Fruit fly (Drosophila melanogaster): ENCODE data around the gene Sr-CIV.
A peak's percentile ranks its signal among the peaks of the same experiment; 100 is the strongest.

Gene Sr-CIV

dm6 chr2L:3478034-3478880, 45.6 kb downstream of the Sr-CIV start, which contains the start of gene Thor (continued):
- peak; percentile 80 for TF ChIP-seq zfh1 (GFP tag; IDR thresholded peaks at IDR 0.05)
- TF ChIP-seq CG1024 (GFP tag; IDR thresholded peaks at IDR 0.05), result peak; percentile 76
- no peak for TF ChIP-seq CG17612 (GFP tag; IDR thresholded peaks at IDR 0.05)
- TF ChIP-seq crc (GFP tag; optimal IDR thresholded peaks at IDR 0.05), result peak; percentile 58
- peak; percentile 72 for TF ChIP-seq CG4328 (GFP tag; optimal IDR thresholded peaks at IDR 0.05)
- peak; percentile 82 for TF ChIP-seq B-H2 (GFP tag; optimal IDR thresholded peaks at IDR 0.05)
- TF ChIP-seq CG6175 (GFP tag; IDR thresholded peaks at IDR 0.05), result peak; percentile 75
- no peak for TF ChIP-seq corto (GFP tag; optimal IDR thresholded peaks at IDR 0.05)
- TF ChIP-seq lbe (GFP tag; optimal IDR thresholded peaks at IDR 0.05), result peak; percentile 75
- peak; percentile 51 for TF ChIP-seq CG6683 (GFP tag; optimal IDR thresholded peaks at IDR 0.05)
- TF ChIP-seq CG14965 (GFP tag; optimal IDR thresholded peaks at IDR 0.05; ENCODE audit: borderline replicate concordance), result peak; percentile 41
- no peak for TF ChIP-seq pum (GFP tag; optimal IDR thresholded peaks at IDR 0.05)
- peak; percentile 57 for TF ChIP-seq p53 (GFP tag; optimal IDR thresholded peaks at IDR 0.05)
- peak; percentile 45 for TF ChIP-seq CG8089 (GFP tag; optimal IDR thresholded peaks at IDR 0.05)
- peak; percentile 49 for TF ChIP-seq CG7786 (GFP tag; optimal IDR thresholded peaks at IDR 0.05)
- TF ChIP-seq vnd (GFP tag; IDR thresholded peaks at IDR 0.05; ENCODE audit: partially characterized antibody), result no peak
- TF ChIP-seq Bgb (GFP tag; IDR thresholded peaks at IDR 0.05; ENCODE audit: partially characterized antibody), result peak; percentile 75
- TF ChIP-seq Atf-2 (GFP tag; optimal IDR thresholded peaks at IDR 0.05), result peak; percentile 50
- TF ChIP-seq CG10979 (tag; optimal IDR thresholded peaks at IDR 0.05), result peak; percentile 50
- TF ChIP-seq otp (GFP tag; IDR thresholded peaks at IDR 0.05), result peak; percentile 89
- TF ChIP-seq Dbx (GFP tag; IDR thresholded peaks at IDR 0.05), result peak; percentile 84
- peak; percentile 30; the same call in 1 of the 3 replicates for TF ChIP-seq H15 (GFP tag; IDR thresholded peaks at IDR 0.05)
- peak; percentile 7 for TF ChIP-seq CG12104 (GFP tag; optimal IDR thresholded peaks at IDR 0.05)
- peak; percentile 73 for TF ChIP-seq stc (GFP tag; IDR thresholded peaks at IDR 0.05)
- peak; percentile 58 for TF ChIP-seq CG13287 (GFP tag; IDR thresholded peaks at IDR 0.05; ENCODE audit: partially characterized antibody)
- peak; percentile 56 for TF ChIP-seq row (GFP tag; IDR thresholded peaks at IDR 0.05)
- TF ChIP-seq CG16815 (GFP tag; optimal IDR thresholded peaks at IDR 0.05), result no peak
- TF ChIP-seq sim (GFP tag; IDR thresholded peaks at IDR 0.05), result peak; percentile 69; the same call in 1 of the 2 replicates
- no peak for TF ChIP-seq Doc2 (GFP tag; IDR thresholded peaks at IDR 0.05)
- peak; percentile 52 for TF ChIP-seq ato (GFP tag; IDR thresholded peaks at IDR 0.05; ENCODE audit: partially characterized antibody)
- TF ChIP-seq kni (GFP tag; optimal IDR thresholded peaks at IDR 0.05), result peak; percentile 81
- TF ChIP-seq CTCF (GFP tag; optimal IDR thresholded peaks at IDR 0.05), result peak; percentile 29
- peak; percentile 68 for TF ChIP-seq gsb (GFP tag; IDR thresholded peaks at IDR 0.05)
- peak; percentile 19 for TF ChIP-seq CG8359 (GFP tag; optimal IDR thresholded peaks at IDR 0.05; ENCODE audit: borderline replicate concordance)
- TF ChIP-seq phol (tag; optimal IDR thresholded peaks at IDR 0.05), result no peak
- TF ChIP-seq CG11504 (tag; optimal IDR thresholded peaks at IDR 0.05), result peak; percentile 42
- peak; percentile 28 for TF ChIP-seq CG12299 (tag; optimal IDR thresholded peaks at IDR 0.05)
- no peak for TF ChIP-seq inv (GFP tag; IDR thresholded peaks at IDR 0.05; ENCODE audit: partially characterized antibody)
- peak; percentile 33 for TF ChIP-seq CG17802 (tag; optimal IDR thresholded peaks at IDR 0.05)
- TF ChIP-seq danr (GFP tag; IDR thresholded peaks at IDR 0.05), result peak; percentile 65; the same call in 1 of the 2 replicates
- TF ChIP-seq Vsx1 (GFP tag; optimal IDR thresholded peaks at IDR 0.05), result peak; percentile 59
- TF ChIP-seq fd64A (GFP tag; optimal IDR thresholded peaks at IDR 0.05), result peak; percentile 64
- peak; percentile 88 for TF ChIP-seq rib (GFP tag; IDR thresholded peaks at IDR 0.05)
- TF ChIP-seq CG34422 (GFP tag; IDR thresholded peaks at IDR 0.05), result peak; percentile 84; the same call in 1 of the 3 replicates
- peak; percentile 76 for TF ChIP-seq CG6813 (GFP tag; optimal IDR thresholded peaks at IDR 0.05)
- TF ChIP-seq sc (optimal IDR thresholded peaks at IDR 0.05), result no peak
- TF ChIP-seq sc (GFP tag; optimal IDR thresholded peaks at IDR 0.05), result peak; percentile 41
- TF ChIP-seq sens-2 (GFP tag; IDR thresholded peaks at IDR 0.05), result 0 out of 2 replicates have a peak, but pooled peaks have one; percentile 63
- TF ChIP-seq Fer3 (tag; optimal IDR thresholded peaks at IDR 0.05), result peak; percentile 74

Measured in whole organism, embryonic.